Worm (Caenorhabditis elegans) whole organism, L3 larva: ENCODE measurements around the gene str-99.

Source experiments
- ZK546.5 ChIP-seq: sonication (generic microtip); optimal IDR thresholded peaks from 2 replicates; lab custom pipeline; 2017; ENCODE audit warnings: missing biosample characterization, missing genetic modification characterization
- aly-2 ChIP-seq: fragments of 150-350 bp; optimal IDR thresholded peaks from 2 replicates; lab custom pipeline; 2014; ENCODE audit warnings: missing biosample characterization, missing genetic modification characterization
- ama-1 ChIP-seq: fragments of 150-350 bp; optimal IDR thresholded peaks from 2 replicates; lab custom pipeline; 2018
- elt-2 ChIP-seq: sonication (generic microtip); optimal IDR thresholded peaks from 2 replicates; lab custom pipeline; 2016; ENCODE audit warnings: missing genetic modification reagents, mild to moderate bottlenecking, missing genetic modification characterization, missing compliant biosample characterization
- lsy-12 ChIP-seq: sonication (generic microtip); optimal IDR thresholded peaks from 2 replicates; lab custom pipeline; 2016; ENCODE audit warnings: mild to moderate bottlenecking, missing genetic modification characterization, missing compliant biosample characterization
- tbx-2 ChIP-seq: sonication (generic microtip); optimal IDR thresholded peaks from 2 replicates; lab custom pipeline; 2016; ENCODE audit warnings: mild to moderate bottlenecking, missing genetic modification characterization, missing compliant biosample characterization
- unc-62 ChIP-seq: fragments of 150-350 bp; sonication (generic microtip); optimal IDR thresholded peaks from 4 replicates; lab custom pipeline; 2014; ENCODE audit warnings: missing biosample characterization, missing genetic modification reagents, missing genetic modification characterization
- ztf-4 ChIP-seq: fragments of 150-350 bp; optimal IDR thresholded peaks from 2 replicates; lab custom pipeline; 2014; ENCODE audit warnings: missing biosample characterization, missing genetic modification characterization

DNA sequence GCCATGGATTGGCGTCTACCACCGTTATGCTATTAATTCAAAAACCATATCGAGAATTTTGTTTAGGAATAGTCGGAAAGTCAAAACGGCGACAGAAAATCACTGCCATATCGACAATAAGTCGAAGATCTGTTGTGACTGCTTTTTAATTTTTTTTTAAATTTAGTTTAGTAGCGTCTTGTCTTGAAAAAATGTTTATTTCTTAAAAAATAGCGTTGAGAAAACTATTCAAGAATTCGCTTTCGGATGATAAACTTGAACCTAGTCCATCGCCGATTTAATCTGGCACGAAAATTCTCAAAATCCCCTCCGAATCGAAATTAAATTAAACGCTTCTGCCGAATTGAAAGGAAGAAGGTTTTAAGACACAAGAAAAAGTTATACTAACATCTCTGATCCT is 33.8 kb upstream of the str-99 start, which contains the start of gene srh-279:
- TF ChIP-seq lsy-12 (tag; lab: Kevin White, UChicago) (no peak), ama-1 (lab: Kevin White, UChicago) (no peak), elt-2 (tag; lab: Kevin White, UChicago) (no peak), tbx-2 (no peak), unc-62 (GFP tag; lab: Kevin White, UChicago) (no peak), ztf-4 (tag; lab: Kevin White, UChicago) (no peak), ZK546.5 (no peak), aly-2 (tag; lab: Kevin White, UChicago) (no peak)
